Worm (Caenorhabditis elegans): ENCODE results near the gene C28H8.2.
A peak's percentile ranks its signal among the peaks of the same experiment; 100 is the strongest.

Gene C28H8.2

DNA sequence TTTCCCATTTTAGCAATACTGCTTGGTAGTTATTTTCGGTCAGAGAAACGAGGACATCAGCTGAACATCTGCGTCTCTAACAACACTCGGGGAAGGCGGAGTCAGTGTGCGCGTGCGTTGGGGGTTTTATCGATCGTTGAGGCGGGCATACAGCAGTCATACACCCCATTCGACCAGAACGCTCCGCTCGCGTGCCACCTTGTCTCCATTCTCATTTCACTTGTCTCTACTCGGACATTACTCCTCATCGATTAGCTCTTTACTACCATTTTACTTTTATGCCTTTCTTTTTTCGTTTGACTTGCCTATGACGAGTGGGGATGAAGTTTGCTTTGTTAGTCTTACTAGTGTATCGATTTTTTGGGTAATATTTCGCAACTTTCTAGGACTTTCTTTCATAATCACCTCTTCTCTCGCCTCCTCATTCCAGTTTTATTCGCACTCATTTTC is 20.4 kb downstream of the C28H8.2 start:
- TF ChIP-seq ceh-39 (tag; optimal IDR thresholded peaks at IDR 0.05): peak; percentile 61
- peak; percentile 45 for TF ChIP-seq mep-1 (tag; optimal IDR thresholded peaks at IDR 0.05)
- TF ChIP-seq lsy-2 (tag; optimal IDR thresholded peaks at IDR 0.05): peak; percentile 19
- TF ChIP-seq lin-32 (GFP tag; optimal IDR thresholded peaks at IDR 0.05): peak; percentile 46
- peak; percentile 14 for TF ChIP-seq hlh-1 (tag; optimal IDR thresholded peaks at IDR 0.05)
- TF ChIP-seq ceh-43 (GFP tag; optimal IDR thresholded peaks at IDR 0.05): no peak
- peak; percentile 13 for TF ChIP-seq ces-1 (GFP tag; optimal IDR thresholded peaks at IDR 0.05)
- TF ChIP-seq ztf-11 (tag; optimal IDR thresholded peaks at IDR 0.05): no peak
- TF ChIP-seq bed-3 (GFP tag; optimal IDR thresholded peaks at IDR 0.05): no peak
- peak; percentile 30 for TF ChIP-seq unc-62 (GFP tag; optimal IDR thresholded peaks at IDR 0.05)
- peak; percentile 79 for TF ChIP-seq unc-120 (tag; optimal IDR thresholded peaks at IDR 0.05; ENCODE audit: poor library complexity, severe bottlenecking)

DNA sequence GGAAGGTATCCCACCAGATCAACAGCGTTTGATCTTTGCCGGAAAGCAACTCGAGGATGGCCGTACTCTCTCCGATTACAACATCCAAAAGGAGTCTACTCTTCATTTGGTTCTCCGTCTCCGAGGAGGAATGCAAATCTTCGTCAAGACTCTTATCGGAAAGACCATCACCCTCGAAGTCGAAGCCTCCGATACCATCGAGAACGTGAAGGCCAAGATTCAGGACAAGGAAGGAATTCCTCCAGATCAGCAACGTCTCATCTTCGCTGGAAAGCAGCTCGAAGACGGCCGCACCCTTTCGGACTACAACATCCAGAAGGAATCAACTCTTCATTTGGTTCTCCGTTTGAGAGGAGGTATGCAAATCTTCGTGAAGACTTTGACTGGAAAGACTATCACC is 22.0 kb downstream of the C28H8.2 start:
- TF ChIP-seq blmp-1 (tag; optimal IDR thresholded peaks at IDR 0.05): no peak
- TF ChIP-seq ham-2 (GFP tag; optimal IDR thresholded peaks at IDR 0.05): peak; percentile 42
- TF ChIP-seq ceh-83 (GFP tag; optimal IDR thresholded peaks at IDR 0.05): no peak
- TF ChIP-seq unc-39 (tag; optimal IDR thresholded peaks at IDR 0.05): no peak
- TF ChIP-seq bed-3 (GFP tag; optimal IDR thresholded peaks at IDR 0.05): no peak
- TF ChIP-seq lsy-2 (tag; optimal IDR thresholded peaks at IDR 0.05): no peak
- no peak for TF ChIP-seq pha-4 (tag; optimal IDR thresholded peaks at IDR 0.05)
- no peak for TF ChIP-seq mab-5 (tag; optimal IDR thresholded peaks at IDR 0.05)
- no peak for TF ChIP-seq tbx-8 (GFP tag; optimal IDR thresholded peaks at IDR 0.05)
- TF ChIP-seq ztf-11 (tag; optimal IDR thresholded peaks at IDR 0.05): no peak
- no peak for TF ChIP-seq ceh-39 (tag; optimal IDR thresholded peaks at IDR 0.05)
- no peak for TF ChIP-seq sptf-1 (tag; optimal IDR thresholded peaks at IDR 0.05)
- peak; percentile 84 for TF ChIP-seq elt-1 (tag; optimal IDR thresholded peaks at IDR 0.05; ENCODE audit: borderline replicate concordance, insufficient read depth)

ce11 chrIII:5943368-5944180 is 23.5 kb downstream of the C28H8.2 start:
- TF ChIP-seq unc-120 (tag; optimal IDR thresholded peaks at IDR 0.05; ENCODE audit: poor library complexity, severe bottlenecking) (no peak), ceh-83 (GFP tag; optimal IDR thresholded peaks at IDR 0.05) (peak; percentile 78), lin-32 (GFP tag; optimal IDR thresholded peaks at IDR 0.05) (peak; percentile 3), snpc-4 (tag; optimal IDR thresholded peaks at IDR 0.05) (no peak), pha-4 (tag; optimal IDR thresholded peaks at IDR 0.05) (no peak)

DNA sequence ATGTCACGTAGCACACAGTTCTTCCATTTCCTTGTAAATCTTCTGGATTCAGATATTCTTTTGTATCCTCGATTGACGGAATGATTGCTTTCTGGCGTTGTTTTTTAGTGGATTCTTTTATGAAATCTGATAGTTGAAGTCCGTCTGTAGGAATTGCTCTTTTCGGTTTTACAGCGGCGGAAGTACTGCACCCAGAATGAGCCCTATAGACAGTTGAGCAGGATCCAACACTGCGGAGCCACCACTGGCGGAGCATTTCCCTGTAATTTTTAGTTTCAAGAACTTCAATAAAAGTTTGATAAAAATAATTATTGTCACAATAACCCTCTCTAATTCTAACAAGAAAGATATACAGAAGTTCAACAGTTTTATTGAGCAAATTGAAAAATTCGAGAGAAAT is 25.7 kb downstream of the C28H8.2 start, which contains the start of gene F25B5.5:
TSS of gene F25B5.5 (minus strand) at position 260 of the 400 bp plus-strand sequence.
- TF ChIP-seq unc-120 (tag; optimal IDR thresholded peaks at IDR 0.05; ENCODE audit: poor library complexity, severe bottlenecking) (no peak), blmp-1 (tag; optimal IDR thresholded peaks at IDR 0.05) (no peak), mab-5 (tag; optimal IDR thresholded peaks at IDR 0.05) (no peak), snpc-4 (tag; optimal IDR thresholded peaks at IDR 0.05) (no peak), mep-1 (tag; optimal IDR thresholded peaks at IDR 0.05) (no peak), unc-39 (tag; optimal IDR thresholded peaks at IDR 0.05) (no peak), cnd-1 (tag; optimal IDR thresholded peaks at IDR 0.05) (no peak), sem-2 (GFP tag; optimal IDR thresholded peaks at IDR 0.05) (no peak), ham-2 (GFP tag; optimal IDR thresholded peaks at IDR 0.05) (no peak), hlh-1 (tag; optimal IDR thresholded peaks at IDR 0.05) (no peak), elt-1 (tag; optimal IDR thresholded peaks at IDR 0.05; ENCODE audit: borderline replicate concordance, insufficient read depth) (no peak), flh-1 (GFP tag; optimal IDR thresholded peaks at IDR 0.05) (no peak)

DNA sequence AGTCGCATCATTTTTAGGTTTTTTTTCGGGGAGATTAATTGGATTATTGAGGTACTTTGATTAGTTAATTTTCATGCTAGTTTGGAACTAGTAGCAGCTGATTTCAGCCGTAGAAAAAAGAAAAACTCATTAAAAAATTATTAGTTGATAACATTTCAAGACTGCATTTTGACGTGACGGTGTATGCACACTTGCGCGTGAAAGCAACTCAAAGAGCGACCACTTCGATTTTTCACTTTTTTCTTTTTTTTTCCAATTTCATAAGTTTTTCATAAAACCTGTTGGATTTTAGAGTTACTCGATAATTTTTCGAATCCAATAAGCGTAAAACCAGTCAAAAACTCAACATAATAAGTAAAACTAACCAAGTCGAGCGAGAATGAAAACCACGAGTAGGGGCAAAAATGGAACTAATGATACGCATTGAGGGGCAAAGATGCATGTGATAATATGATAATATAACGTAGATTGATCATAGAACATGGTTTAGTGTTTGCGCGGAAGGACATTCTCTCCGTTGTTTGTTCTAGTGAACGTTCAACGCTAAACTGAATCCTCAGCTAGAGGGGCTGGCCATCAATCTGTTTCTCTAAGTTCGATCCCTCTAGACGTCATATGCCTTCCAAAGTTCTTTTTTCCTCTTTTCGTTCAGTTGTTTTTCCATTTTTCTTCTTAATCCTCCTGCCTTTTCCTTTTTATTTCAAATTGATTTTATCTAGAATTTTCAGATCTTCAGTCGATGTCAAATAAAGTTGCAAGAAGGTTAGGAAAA is 28.2 kb downstream of the C28H8.2 start, which contains the start of the genes F25B5.6 and F25B5.3:
TSS of gene F25B5.6 (minus strand) at position 572 of the 772 bp plus-strand sequence.
TSS of gene F25B5.3 (plus strand) at position 722 of the 772 bp plus-strand sequence.
- no peak for TF ChIP-seq ceh-43 (GFP tag; optimal IDR thresholded peaks at IDR 0.05)
- TF ChIP-seq lin-13 (tag; optimal IDR thresholded peaks at IDR 0.05): no peak
- peak; percentile 51 for TF ChIP-seq ces-1 (GFP tag; optimal IDR thresholded peaks at IDR 0.05)

Data from whole organism, mixed stage, embryonic.